Fruit fly (Drosophila melanogaster): ENCODE results near the gene CG15536.

DNA sequence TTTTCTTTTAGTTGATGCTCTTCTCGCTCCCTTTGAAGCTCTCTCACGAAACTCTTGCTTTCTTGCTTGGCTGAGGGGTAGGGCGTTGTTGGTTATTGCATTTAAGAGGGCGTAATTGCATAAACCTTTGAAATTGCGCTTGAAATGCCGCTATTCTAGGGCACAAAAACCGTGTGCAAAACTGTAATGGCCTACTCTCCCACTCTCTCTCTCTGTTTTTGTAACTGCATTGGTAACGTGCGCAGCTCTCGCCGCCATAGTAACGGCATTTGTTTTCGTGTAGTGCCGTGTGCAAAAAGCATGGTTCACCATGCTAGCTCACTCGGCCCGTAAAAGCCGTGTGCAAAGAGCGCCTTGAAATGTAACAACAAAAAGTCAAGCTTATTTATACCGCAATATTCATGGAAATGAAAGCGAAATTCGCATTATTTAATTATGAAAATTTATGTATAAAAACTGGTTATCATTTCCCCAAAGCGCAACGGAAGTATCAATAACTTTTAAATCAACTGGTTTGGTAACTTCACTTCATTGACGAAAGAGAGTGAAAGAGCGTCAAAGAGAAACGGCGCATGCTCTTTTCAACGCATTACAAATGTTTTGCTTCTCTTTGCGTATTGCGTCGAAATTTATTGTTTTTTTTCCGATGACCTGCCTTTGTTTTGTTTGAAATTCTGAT lies 38.1 kb downstream of the CG15536 start:
- TF ChIP-seq CG8478 (optimal IDR thresholded peaks at IDR 0.05) (no peak), CTCF (optimal IDR thresholded peaks at IDR 0.05) (no peak)
